Worm (Caenorhabditis elegans): ENCODE measurements around the gene lido-16.

ce11 chrII:6493709-6494326 is 9.0 kb upstream of the lido-16 start:
- TF ChIP-seq tab-1 (GFP tag; IDR thresholded peaks at IDR 0.05): no peak
- TF ChIP-seq ztf-29 (GFP tag; IDR thresholded peaks at IDR 0.05): no peak
- no peak for TF ChIP-seq med-1 (GFP tag; optimal IDR thresholded peaks at IDR 0.05; ENCODE audit: insufficient read depth)
- no peak for TF ChIP-seq ztf-23 (GFP tag; IDR thresholded peaks at IDR 0.05)

Data from whole organism, midembryonic.